Worm (Caenorhabditis elegans): ENCODE measurements around the gene Y41C4A.18.

DNA sequence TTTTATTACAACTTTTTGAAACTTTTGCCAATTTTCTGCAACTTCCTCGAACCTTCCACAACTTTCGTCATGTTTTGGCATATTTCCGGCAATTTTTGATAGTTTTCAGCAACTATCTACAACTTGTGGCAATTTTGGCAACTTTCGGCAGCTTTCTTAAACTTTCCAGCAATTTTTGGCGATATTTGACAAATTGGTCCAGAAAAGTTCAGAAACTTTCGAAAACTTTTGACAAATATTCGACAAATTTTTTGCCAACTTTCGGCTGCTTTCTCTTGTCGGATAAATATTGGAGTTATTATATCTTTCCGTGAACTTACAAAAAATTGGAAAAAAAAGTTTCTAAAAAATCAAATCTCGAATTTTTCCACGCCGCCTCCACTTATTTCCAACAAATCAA, at the start of gene Y41C4A.18:
- TF ChIP-seq W03F9.2 (tag; optimal IDR thresholded peaks at IDR 0.05) = no peak
- no peak for TF ChIP-seq him-1 (tag; optimal IDR thresholded peaks at IDR 0.05)
- TF ChIP-seq dao-5 (tag; optimal IDR thresholded peaks at IDR 0.05) = no peak
